Worm (Caenorhabditis elegans): Measurements from ENCODE around the gene Y57G11C.1147.
A peak's percentile ranks its signal among the peaks of the same experiment; 100 is the strongest.

The Y57G11C.1147 gene

DNA sequence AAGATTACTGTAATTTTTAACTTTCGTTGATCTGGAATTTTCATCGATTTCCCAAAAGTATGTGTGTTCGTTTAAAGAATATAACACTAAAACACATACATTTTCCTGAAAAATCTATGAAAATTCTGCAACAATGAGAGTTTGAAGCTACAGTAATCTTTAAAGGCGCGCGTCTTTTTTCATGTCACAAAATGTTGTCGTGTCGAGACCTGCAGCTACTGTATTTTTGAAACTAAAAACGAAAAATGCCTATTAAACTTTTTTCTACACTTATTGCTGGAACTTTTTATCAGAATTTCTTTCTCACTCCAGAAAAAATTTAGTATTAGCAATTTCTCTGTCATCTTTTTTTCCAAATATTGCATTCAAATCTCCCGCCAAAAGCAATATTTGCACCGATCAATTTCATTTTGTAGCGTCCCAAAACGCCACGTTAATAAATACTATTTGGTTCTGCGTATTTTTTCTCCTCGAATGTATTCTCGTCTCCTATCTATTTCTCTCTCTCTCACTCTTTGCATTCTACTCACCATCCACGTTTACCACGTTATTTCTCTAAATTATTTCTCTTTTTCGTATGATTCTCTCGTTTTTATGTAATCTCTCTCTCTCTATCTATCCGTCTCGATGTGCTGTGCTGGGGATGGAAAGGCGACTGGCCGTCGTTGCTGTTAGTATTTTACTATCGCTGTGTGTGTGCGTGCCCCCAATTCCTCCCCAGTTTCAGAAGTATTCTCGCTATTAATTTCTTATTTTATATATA lies 10.8 kb downstream of the Y57G11C.1147 start, which contains the start of gene melo-1 (continued):
- TF ChIP-seq rnt-1 (tag; optimal IDR thresholded peaks at IDR 0.05) (peak; percentile 30), tbx-2 (tag; optimal IDR thresholded peaks at IDR 0.05) (peak; percentile 44), mef-2 (tag; optimal IDR thresholded peaks at IDR 0.05) (peak; percentile 17), ceh-8 (GFP tag; optimal IDR thresholded peaks at IDR 0.05) (no peak), unc-86 (tag; optimal IDR thresholded peaks at IDR 0.05) (no peak), nhr-20 (tag; optimal IDR thresholded peaks at IDR 0.05) (peak; percentile 63), fos-1 (tag; optimal IDR thresholded peaks at IDR 0.05) (peak; percentile 9), nhr-77 (tag; optimal IDR thresholded peaks at IDR 0.05) (no peak), hlh-17 (GFP tag; optimal IDR thresholded peaks at IDR 0.05; ENCODE audit: borderline replicate concordance) (no peak), ceh-82 (tag; optimal IDR thresholded peaks at IDR 0.05) (peak in 2 of 3 experiments; percentile 46 to 59), elt-3 (tag; optimal IDR thresholded peaks at IDR 0.05) (no peak), efl-1 (optimal IDR thresholded peaks at IDR 0.05) (peak; percentile 75 to 87), efl-1 (GFP tag; optimal IDR thresholded peaks at IDR 0.05 in 1 of 2) (peak; percentile 46 to 93), snu-23 (GFP tag; optimal IDR thresholded peaks at IDR 0.05) (peak; percentile 81), unc-30 (tag; optimal IDR thresholded peaks at IDR 0.05) (no peak), ceh-63 (GFP tag; optimal IDR thresholded peaks at IDR 0.05) (no peak), ama-1 (optimal IDR thresholded peaks at IDR 0.05) (no peak), swsn-7 (tag; optimal IDR thresholded peaks at IDR 0.05) (peak; percentile 76), mep-1 (tag; optimal IDR thresholded peaks at IDR 0.05) (peak; percentile 81), lin-15B (tag; optimal IDR thresholded peaks at IDR 0.05) (no peak), ceh-90 (tag; optimal IDR thresholded peaks at IDR 0.05) (no peak), nhr-47 (tag; optimal IDR thresholded peaks at IDR 0.05) (peak; percentile 65), mdl-1 (tag; optimal IDR thresholded peaks at IDR 0.05) (peak in 1 of 2 experiments; percentile 37), fkh-4 (tag; optimal IDR thresholded peaks at IDR 0.05; ENCODE audit: borderline replicate concordance) (no peak), nhr-71 (tag; optimal IDR thresholded peaks at IDR 0.05) (peak; percentile 74)

DNA sequence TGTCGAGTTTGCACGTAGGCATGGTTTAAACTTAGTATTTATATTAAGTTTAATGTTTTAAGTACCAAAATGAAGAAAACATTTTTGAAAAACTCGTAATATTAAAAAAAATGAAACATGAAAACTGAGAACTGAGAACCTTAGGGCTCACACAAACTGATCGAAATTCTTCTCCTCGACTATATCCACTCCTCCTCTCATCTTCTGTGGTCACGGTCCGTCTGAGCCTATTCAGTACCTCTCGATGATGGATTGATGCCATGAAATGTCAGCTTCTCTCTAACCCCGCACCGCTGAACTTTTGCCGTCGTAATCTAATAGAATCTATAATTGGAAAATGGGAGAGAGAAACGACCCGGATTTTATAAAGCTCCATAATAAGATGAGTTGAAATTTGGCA lies 12.8 kb downstream of the Y57G11C.1147 start, which contains the start of gene nlp-56:
Gene nlp-56 (minus strand): TSS at position 257 of the 400 bp plus-strand sequence.
- TF ChIP-seq nhr-85 (tag) (no peak), ztf-11 (tag; optimal IDR thresholded peaks at IDR 0.05) (no peak), snu-23 (GFP tag; optimal IDR thresholded peaks at IDR 0.05) (no peak), nhr-71 (tag; optimal IDR thresholded peaks at IDR 0.05) (no peak), dsc-1 (tag; optimal IDR thresholded peaks at IDR 0.05) (no peak), C04F5.9 (tag; optimal IDR thresholded peaks at IDR 0.05) (no peak), aly-2 (tag; optimal IDR thresholded peaks at IDR 0.05) (no peak), nhr-47 (tag; optimal IDR thresholded peaks at IDR 0.05) (no peak), ceh-63 (GFP tag; optimal IDR thresholded peaks at IDR 0.05) (no peak), pqm-1 (tag; optimal IDR thresholded peaks at IDR 0.05) (no peak), mdl-1 (tag; optimal IDR thresholded peaks at IDR 0.05) (no peak), sptf-1 (tag; optimal IDR thresholded peaks at IDR 0.05) (no peak), ama-1 (optimal IDR thresholded peaks at IDR 0.05) (no peak), lin-35 (GFP tag; optimal IDR thresholded peaks at IDR 0.05) (no peak), nhr-11 (tag; optimal IDR thresholded peaks at IDR 0.05) (no peak), zip-4 (GFP tag; optimal IDR thresholded peaks at IDR 0.05) (no peak), unc-86 (tag; optimal IDR thresholded peaks at IDR 0.05) (no peak)

- no peak for TF ChIP-seq nhr-12 (tag; optimal IDR thresholded peaks at IDR 0.05)
- TF ChIP-seq nhr-71 (tag; optimal IDR thresholded peaks at IDR 0.05): no peak
- TF ChIP-seq zip-4 (GFP tag; optimal IDR thresholded peaks at IDR 0.05): no peak
- TF ChIP-seq C04F5.9 (tag; optimal IDR thresholded peaks at IDR 0.05): no peak
- TF ChIP-seq nhr-11 (tag; optimal IDR thresholded peaks at IDR 0.05): no peak
- TF ChIP-seq egl-13 (tag; optimal IDR thresholded peaks at IDR 0.05): no peak
- no peak for TF ChIP-seq pax-3 (tag; optimal IDR thresholded peaks at IDR 0.05)
- TF ChIP-seq mef-2 (tag; optimal IDR thresholded peaks at IDR 0.05): no peak
- TF ChIP-seq skn-1 (tag; optimal IDR thresholded peaks at IDR 0.05): no peak
- TF ChIP-seq elt-3 (tag; optimal IDR thresholded peaks at IDR 0.05): no peak
- TF ChIP-seq grh-1 (GFP tag; IDR thresholded peaks at IDR 0.05): no peak
- TF ChIP-seq ztf-4 (tag; optimal IDR thresholded peaks at IDR 0.05): no peak
- TF ChIP-seq tbx-2 (tag; optimal IDR thresholded peaks at IDR 0.05): no peak
- TF ChIP-seq nhr-28 (tag; optimal IDR thresholded peaks at IDR 0.05): no peak
- TF ChIP-seq lin-14 (GFP tag; optimal IDR thresholded peaks at IDR 0.05): no peak
Observed at ce11 chrIV:14782211-14782610, 15.1 kb downstream of the Y57G11C.1147 start, which contains the start of gene Y57G11C.1130. TSS of gene Y57G11C.1130 (plus strand) at chrIV:14782511.

Data from whole organism, L1 larva.